Fruit fly (Drosophila melanogaster): ENCODE results near the gene alph.

Gene alph

dm6 chr3R:29591481-29592138 is at the start of gene alph (continued):
- TF ChIP-seq Dll (GFP tag; IDR thresholded peaks at IDR 0.05; ENCODE audit: partially characterized antibody): peak; percentile 96
- no peak for TF ChIP-seq Six4 (GFP tag; optimal IDR thresholded peaks at IDR 0.05)
- peak; percentile 28; the same call in 1 of the 2 replicates for TF ChIP-seq Ada2b (GFP tag; IDR thresholded peaks at IDR 0.05)
- peak; percentile 28 for TF ChIP-seq Antp (GFP tag; optimal IDR thresholded peaks at IDR 0.05)
- TF ChIP-seq slp2 (GFP tag; optimal IDR thresholded peaks at IDR 0.05): no peak
- peak; percentile 1 for TF ChIP-seq CG12236 (GFP tag; optimal IDR thresholded peaks at IDR 0.05)
- no peak for TF ChIP-seq CG13424 (tag; optimal IDR thresholded peaks at IDR 0.05)
- no peak for TF ChIP-seq CkIIα-i1 (GFP tag; IDR thresholded peaks at IDR 0.05)
- TF ChIP-seq HmgD (GFP tag; optimal IDR thresholded peaks at IDR 0.05): peak; percentile 91
- TF ChIP-seq CG2202 (tag; optimal IDR thresholded peaks at IDR 0.05): no peak
- TF ChIP-seq Dbx (GFP tag; IDR thresholded peaks at IDR 0.05): peak; percentile 62; the same call in 2 of the 3 replicates
- no peak for TF ChIP-seq gsb (GFP tag; IDR thresholded peaks at IDR 0.05)
- no peak for TF ChIP-seq CG31441 (GFP tag; IDR thresholded peaks at IDR 0.05)
- peak; percentile 44 for TF ChIP-seq Adf1 (GFP tag; IDR thresholded peaks at IDR 0.05)
- TF ChIP-seq gem (tag; optimal IDR thresholded peaks at IDR 0.05): no peak
- no peak for TF ChIP-seq Sry-β (GFP tag; optimal IDR thresholded peaks at IDR 0.05)
- TF ChIP-seq sens (GFP tag): peak; percentile 94
- no peak for TF ChIP-seq CG11504 (tag; optimal IDR thresholded peaks at IDR 0.05)
- peak; percentile 54 for TF ChIP-seq CG11398 (GFP tag; optimal IDR thresholded peaks at IDR 0.05)
- TF ChIP-seq CG15601 (tag; optimal IDR thresholded peaks at IDR 0.05): peak; percentile 10
- no peak for TF ChIP-seq sd (tag; optimal IDR thresholded peaks at IDR 0.05)
- TF ChIP-seq Rx (GFP tag; IDR thresholded peaks at IDR 0.05): no peak
- TF ChIP-seq CG10565 (GFP tag; optimal IDR thresholded peaks at IDR 0.05): no peak
- TF ChIP-seq CG13296 (GFP tag; optimal IDR thresholded peaks at IDR 0.05): no peak
- TF ChIP-seq CG5953 (GFP tag; IDR thresholded peaks at IDR 0.05): no peak
- no peak for TF ChIP-seq Nf-YB (GFP tag; optimal IDR thresholded peaks at IDR 0.05)
- no peak for TF ChIP-seq gro (GFP tag; optimal IDR thresholded peaks at IDR 0.05)
- TF ChIP-seq tap (tag; optimal IDR thresholded peaks at IDR 0.05): no peak
- TF ChIP-seq crp (GFP tag; optimal IDR thresholded peaks at IDR 0.05): peak in 1 of 2 experiments; percentile 59
- TF ChIP-seq CG11456 (GFP tag; IDR thresholded peaks at IDR 0.05): 0 out of 3 replicates have a peak, but pooled peaks have one; percentile 48
- no peak for TF ChIP-seq ro (GFP tag; IDR thresholded peaks at IDR 0.05)
- TF ChIP-seq CG17829 (tag; optimal IDR thresholded peaks at IDR 0.05): peak; percentile 63
- TF ChIP-seq Hmx (GFP tag; optimal IDR thresholded peaks at IDR 0.05): no peak
- no peak for TF ChIP-seq kay (GFP tag; optimal IDR thresholded peaks at IDR 0.05)
- no peak for TF ChIP-seq ftz-f1 (GFP tag; optimal IDR thresholded peaks at IDR 0.05)

dm6 chr3R:29545163-29545562 is 46.5 kb upstream of the alph start:
- TF ChIP-seq tll (GFP tag; optimal IDR thresholded peaks at IDR 0.05) (peak in 1 of 2 experiments; percentile 37), zen (tag; optimal IDR thresholded peaks at IDR 0.05) (peak; percentile 69), prd (optimal IDR thresholded peaks at IDR 0.05) (no peak), prd (GFP tag; IDR thresholded peaks at IDR 0.05) (0 out of 3 replicates have a peak, but pooled peaks have one; percentile 12), D (optimal IDR thresholded peaks at IDR 0.05) (peak; percentile 96), D (GFP tag; optimal IDR thresholded peaks at IDR 0.05) (no peak), CG5180 (GFP tag; optimal IDR thresholded peaks at IDR 0.05) (no peak), Ada2b (GFP tag; IDR thresholded peaks at IDR 0.05) (no peak), peb (GFP tag; IDR thresholded peaks at IDR 0.05) (no peak)

All from whole organism, embryonic.